Worm (Caenorhabditis elegans): ENCODE data around the gene M163.7.

The M163.7 gene

ce11 chrX:14480248-14480647, 15.6 kb downstream of the M163.7 start, which contains the start of gene gfi-3 (continued):
- TF ChIP-seq odd-2 (tag; optimal IDR thresholded peaks at IDR 0.05) (no peak), C08G9.2 (tag; optimal IDR thresholded peaks at IDR 0.05) (no peak), ceh-14 (tag; optimal IDR thresholded peaks at IDR 0.05) (peak; percentile 11), C38D4.7 (GFP tag; optimal IDR thresholded peaks at IDR 0.05) (peak; percentile 35), ets-4 (tag; optimal IDR thresholded peaks at IDR 0.05) (no peak), dve-1 (tag; optimal IDR thresholded peaks at IDR 0.05) (no peak), pqm-1 (tag; optimal IDR thresholded peaks at IDR 0.05) (no peak), syd-9 (tag; optimal IDR thresholded peaks at IDR 0.05) (peak; percentile 10), nfya-1 (tag; optimal IDR thresholded peaks at IDR 0.05) (peak; percentile 72), lin-11 (tag; optimal IDR thresholded peaks at IDR 0.05) (no peak), dmd-4 (tag; optimal IDR thresholded peaks at IDR 0.05; ENCODE audit: borderline replicate concordance) (peak; percentile 36), F13H6.1 (tag; optimal IDR thresholded peaks at IDR 0.05) (peak; percentile 8), hlh-30 (tag; optimal IDR thresholded peaks at IDR 0.05; ENCODE audit: insufficient read depth) (no peak), elt-4 (tag; optimal IDR thresholded peaks at IDR 0.05) (no peak), ceh-48 (tag; optimal IDR thresholded peaks at IDR 0.05) (peak; percentile 18), rnt-1 (tag; optimal IDR thresholded peaks at IDR 0.05) (peak; percentile 25), pha-2 (tag; optimal IDR thresholded peaks at IDR 0.05) (peak; percentile 17), sox-4 (tag; optimal IDR thresholded peaks at IDR 0.05) (peak; percentile 33), ceh-31 (tag; optimal IDR thresholded peaks at IDR 0.05) (peak; percentile 46), fkh-10 (GFP tag; optimal IDR thresholded peaks at IDR 0.05) (no peak), che-1 (tag; optimal IDR thresholded peaks at IDR 0.05) (no peak), pha-4 (tag; optimal IDR thresholded peaks at IDR 0.05) (no peak), eyg-1 (tag; optimal IDR thresholded peaks at IDR 0.05) (no peak), ceh-18 (tag; optimal IDR thresholded peaks at IDR 0.05) (peak; percentile 61), sdc-2 (tag; optimal IDR thresholded peaks at IDR 0.05) (peak; percentile 76), ceh-6 (GFP tag; optimal IDR thresholded peaks at IDR 0.05) (no peak)

- TF ChIP-seq zip-5 (tag; optimal IDR thresholded peaks at IDR 0.05) (no peak), pax-1 (tag; optimal IDR thresholded peaks at IDR 0.05) (no peak), nhr-11 (tag; optimal IDR thresholded peaks at IDR 0.05) (no peak), K09A11.1 (tag; optimal IDR thresholded peaks at IDR 0.05; ENCODE audit: insufficient read depth) (no peak)
Observed at ce11 chrX:14481637-14482036, 17.0 kb downstream of the M163.7 start.

ce11 chrX:14484827-14485226, 20.2 kb downstream of the M163.7 start, which contains the start of gene M163.8:
Gene M163.8 (plus strand): TSS chrX:14485127.
- TF ChIP-seq pha-2 (tag; optimal IDR thresholded peaks at IDR 0.05): no peak
- TF ChIP-seq elt-2 (tag; optimal IDR thresholded peaks at IDR 0.05): no peak
- TF ChIP-seq hlh-13 (GFP tag; optimal IDR thresholded peaks at IDR 0.05): no peak
- no peak for TF ChIP-seq T23F11.4 (GFP tag; optimal IDR thresholded peaks at IDR 0.05)
- no peak for TF ChIP-seq madf-2 (tag; optimal IDR thresholded peaks at IDR 0.05)
- TF ChIP-seq ref-2 (tag; optimal IDR thresholded peaks at IDR 0.05): no peak
- TF ChIP-seq hlh-30 (tag; optimal IDR thresholded peaks at IDR 0.05; ENCODE audit: insufficient read depth): no peak
- no peak for TF ChIP-seq pax-1 (tag; optimal IDR thresholded peaks at IDR 0.05)
- no peak for TF ChIP-seq sox-4 (tag; optimal IDR thresholded peaks at IDR 0.05)
- TF ChIP-seq pqm-1 (tag; optimal IDR thresholded peaks at IDR 0.05): no peak

ce11 chrX:14486503-14486902, 21.9 kb downstream of the M163.7 start:
- peak; percentile 94 for TF ChIP-seq tbx-2 (tag; optimal IDR thresholded peaks at IDR 0.05)
- no peak for TF ChIP-seq pha-2 (tag; optimal IDR thresholded peaks at IDR 0.05)
- no peak for TF ChIP-seq unc-55 (GFP tag; optimal IDR thresholded peaks at IDR 0.05)
- TF ChIP-seq sdc-2 (tag; optimal IDR thresholded peaks at IDR 0.05): peak; percentile 61
- no peak for TF ChIP-seq rnt-1 (tag; optimal IDR thresholded peaks at IDR 0.05)
- TF ChIP-seq syd-9 (tag; optimal IDR thresholded peaks at IDR 0.05): no peak
- no peak for TF ChIP-seq che-1 (tag; optimal IDR thresholded peaks at IDR 0.05)
- no peak for TF ChIP-seq fax-1 (tag; optimal IDR thresholded peaks at IDR 0.05)
- peak; percentile 28 for TF ChIP-seq nfya-1 (tag; optimal IDR thresholded peaks at IDR 0.05)
- no peak for TF ChIP-seq hlh-13 (GFP tag; optimal IDR thresholded peaks at IDR 0.05)
- no peak for TF ChIP-seq ttx-3 (tag; optimal IDR thresholded peaks at IDR 0.05)
- TF ChIP-seq ceh-31 (tag; optimal IDR thresholded peaks at IDR 0.05): peak; percentile 76
- TF ChIP-seq ref-2 (tag; optimal IDR thresholded peaks at IDR 0.05): peak; percentile 84
- peak; percentile 7 for TF ChIP-seq elt-2 (tag; optimal IDR thresholded peaks at IDR 0.05)
- no peak for TF ChIP-seq madf-2 (tag; optimal IDR thresholded peaks at IDR 0.05)
- TF ChIP-seq fkh-6 (tag; optimal IDR thresholded peaks at IDR 0.05): no peak
- peak; percentile 11 for TF ChIP-seq ztf-16 (tag; optimal IDR thresholded peaks at IDR 0.05)
- TF ChIP-seq sox-2 (GFP tag; IDR thresholded peaks at IDR 0.05): 0 out of 2 replicates have a peak, but pooled peaks have one; percentile 7
- no peak for TF ChIP-seq dve-1 (tag; optimal IDR thresholded peaks at IDR 0.05)
- no peak for TF ChIP-seq fkh-10 (GFP tag; optimal IDR thresholded peaks at IDR 0.05)
- no peak for TF ChIP-seq eyg-1 (tag; optimal IDR thresholded peaks at IDR 0.05)
